Fruit fly (Drosophila melanogaster) whole organism, embryonic: ENCODE data around the gene CG32074.
A peak's percentile ranks its signal among the peaks of the same experiment; 100 is the strongest.

Experiments
- CG10462 ChIP-seq: fragments of 200-800 bp; sonication (Bioruptor generic); optimal IDR thresholded peaks from 2 replicates; lab custom pipeline; 2016; ENCODE audit warnings: missing biosample characterization, missing genetic modification characterization
- CG11085 ChIP-seq: fragments of 200-800 bp; sonication (Bioruptor generic); IDR thresholded peaks from 2 replicates; pipeline ENCODE4 v1.3.6; 2022; ENCODE audit warnings: missing biosample characterization, missing genetic modification characterization
- CG11696 ChIP-seq: fragments of 200-800 bp; sonication (Bioruptor generic); IDR thresholded peaks from 2 replicates; pipeline ENCODE4 v1.3.6; 2022; ENCODE audit warnings: missing biosample characterization, missing genetic modification characterization
- CG12391 ChIP-seq: fragments of 200-800 bp; sonication (Bioruptor generic); optimal IDR thresholded peaks from 3 replicates; lab custom pipeline; 2018; ENCODE audit warnings: missing biosample characterization, mild to moderate bottlenecking, missing genetic modification characterization, moderate library complexity
- CG12659 ChIP-seq: fragments of 200-800 bp; sonication (Bioruptor generic); optimal IDR thresholded peaks from 3 replicates; lab custom pipeline; 2017; ENCODE audit warnings: mild to moderate bottlenecking, missing biosample characterization, missing genetic modification reagents, missing genetic modification characterization
- CG13775 ChIP-seq: fragments of 200-800 bp; sonication (Bioruptor generic); optimal IDR thresholded peaks from 3 replicates; lab custom pipeline; 2017; ENCODE audit warnings: missing biosample characterization, mild to moderate bottlenecking, missing genetic modification characterization
- CG15269 ChIP-seq: fragments of 200-800 bp; sonication (Bioruptor generic); optimal IDR thresholded peaks from 2 replicates; lab custom pipeline; 2018; ENCODE audit warnings: missing biosample characterization, mild to moderate bottlenecking, missing genetic modification characterization, moderate library complexity
- CG17612 ChIP-seq: fragments of 200-800 bp; sonication (Bioruptor generic); IDR thresholded peaks from 2 replicates; pipeline ENCODE4 v1.3.6; 2022; ENCODE audit warnings: missing biosample characterization, missing genetic modification characterization
- CG2116 ChIP-seq: fragments of 200-800 bp; sonication (Bioruptor generic); optimal IDR thresholded peaks from 3 replicates; lab custom pipeline; 2018; ENCODE audit warnings: missing biosample characterization, mild to moderate bottlenecking, missing genetic modification characterization
- CG2875 ChIP-seq: fragments of 200-800 bp; sonication (Bioruptor generic); optimal IDR thresholded peaks from 2 replicates; lab custom pipeline; 2017; ENCODE audit warnings: missing biosample characterization, mild to moderate bottlenecking, missing genetic modification characterization, missing genetic modification reagents
- CG3163 ChIP-seq: fragments of 200-800 bp; sonication (Bioruptor generic); optimal IDR thresholded peaks from 3 replicates; lab custom pipeline; 2016; ENCODE audit warnings: missing biosample characterization, missing genetic modification characterization
- CG32532 ChIP-seq: fragments of 200-800 bp; sonication (Bioruptor generic); IDR thresholded peaks from 2 replicates; pipeline ENCODE4 v1.3.6; 2022; ENCODE audit warnings: missing biosample characterization, missing genetic modification characterization
- CG3726 ChIP-seq: fragments of 200-800 bp; sonication (Bioruptor generic); IDR thresholded peaks from 3 replicates; pipeline ENCODE4, ENCODE4 v1.3.6; 2022; ENCODE audit warnings: missing biosample characterization, missing genetic modification characterization
- CG6689 ChIP-seq: fragments of 200-800 bp; sonication (Bioruptor generic); IDR thresholded peaks from 2 replicates; pipeline ENCODE4 v1.3.6; 2022; ENCODE audit warnings: missing biosample characterization, missing genetic modification characterization
- CG8765 ChIP-seq: fragments of 200-800 bp; sonication (Bioruptor generic); IDR thresholded peaks from 2 replicates; pipeline ENCODE4 v1.3.6; 2022; ENCODE audit warnings: missing biosample characterization, missing genetic modification characterization
- CkIIα-i1 ChIP-seq: fragments of 200-800 bp; sonication (Bioruptor generic); IDR thresholded peaks from 2 replicates; pipeline ENCODE4 v1.3.6; 2022; ENCODE audit warnings: missing biosample characterization, missing genetic modification characterization
- Dip3 ChIP-seq: fragments of 200-800 bp; sonication (Bioruptor generic); optimal IDR thresholded peaks from 3 replicates; lab custom pipeline; 2016; ENCODE audit warnings: missing biosample characterization, missing genetic modification characterization
- Fer1 ChIP-seq: fragments of 200-800 bp; sonication (Bioruptor generic); optimal IDR thresholded peaks from 2 replicates; lab custom pipeline; 2017; ENCODE audit warnings: missing biosample characterization, mild to moderate bottlenecking, missing genetic modification characterization
- Hmx ChIP-seq: fragments of 200-800 bp; sonication (Bioruptor generic); optimal IDR thresholded peaks from 2 replicates; lab custom pipeline; 2016; ENCODE audit warnings: missing biosample characterization, missing genetic modification characterization
- Hr51 ChIP-seq, 2 experiments: fragments of 200-800 bp; sonication (Bioruptor generic); optimal IDR thresholded peaks; 2 replicates in 1 of 2; 3 replicates in 1 of 2; lab custom pipeline; 2016 to 2018; ENCODE audit warnings: missing biosample characterization in 2 of 2, missing genetic modification characterization in 2 of 2, mild to moderate bottlenecking in 1 of 2, moderate library complexity in 1 of 2
- Lim3 ChIP-seq: fragments of 200-800 bp; sonication (Bioruptor generic); IDR thresholded peaks from 2 replicates; pipeline ENCODE4 v1.3.6; 2022; ENCODE audit warnings: missing biosample characterization, missing genetic modification characterization
- MESR4 ChIP-seq: fragments of 200-800 bp; sonication (Bioruptor generic); optimal IDR thresholded peaks from 2 replicates; lab custom pipeline; 2018; ENCODE audit warnings: missing biosample characterization, mild to moderate bottlenecking, missing genetic modification characterization, moderate library complexity
- Mrtf ChIP-seq: fragments of 200-800 bp; sonication (Bioruptor generic); IDR thresholded peaks from 3 replicates; pipeline ENCODE4 v1.3.6; 2022; ENCODE audit warnings: missing biosample characterization, missing genetic modification characterization
- Nf-YA ChIP-seq: fragments of 200-800 bp; sonication (Bioruptor generic); IDR thresholded peaks from 2 replicates; pipeline ENCODE4 v1.3.6; 2022; ENCODE audit warnings: missing biosample characterization, missing genetic modification characterization
- Nf-YB ChIP-seq: fragments of 200-800 bp; sonication (Bioruptor generic); optimal IDR thresholded peaks from 3 replicates; lab custom pipeline; 2019; ENCODE audit warnings: missing biosample characterization, mild to moderate bottlenecking, missing genetic modification characterization, moderate library complexity
- Opbp ChIP-seq: fragments of 200-800 bp; sonication (Bioruptor generic); IDR thresholded peaks from 3 replicates; pipeline ENCODE4 v1.3.6; 2022; ENCODE audit warnings: missing biosample characterization, missing genetic modification characterization; ENCODE audit not compliant: partially characterized antibody
- PHDP ChIP-seq: fragments of 200-800 bp; sonication (Bioruptor generic); optimal IDR thresholded peaks from 3 replicates; lab custom pipeline; 2018; ENCODE audit warnings: missing biosample characterization, mild to moderate bottlenecking, missing genetic modification characterization, moderate library complexity
- Ssrp ChIP-seq: fragments of 200-800 bp; sonication (Bioruptor generic); optimal IDR thresholded peaks from 2 replicates; lab custom pipeline; 2018; ENCODE audit warnings: missing biosample characterization, mild to moderate bottlenecking, missing genetic modification characterization, moderate library complexity
- abd-A ChIP-seq: fragments of 200-800 bp; sonication (Bioruptor generic); optimal IDR thresholded peaks from 3 replicates; lab custom pipeline; 2019; ENCODE audit warnings: missing biosample characterization, mild to moderate bottlenecking, missing genetic modification characterization, moderate library complexity
- az2 ChIP-seq: fragments of 200-800 bp; sonication (Bioruptor generic); optimal IDR thresholded peaks from 3 replicates; lab custom pipeline; 2016; ENCODE audit warnings: missing biosample characterization, missing genetic modification characterization
- bsh ChIP-seq, 2 experiments: fragments of 200-800 bp; sonication (Bioruptor generic); optimal IDR thresholded peaks; 2 replicates each; lab custom pipeline; 2017 to 2018; ENCODE audit warnings: mild to moderate bottlenecking in 2 of 2, missing biosample characterization in 2 of 2, missing genetic modification characterization in 2 of 2, moderate library complexity in 1 of 2
- caup ChIP-seq: fragments of 200-800 bp; sonication (Bioruptor generic); optimal IDR thresholded peaks from 3 replicates; lab custom pipeline; 2017; ENCODE audit warnings: missing biosample characterization, mild to moderate bottlenecking, missing genetic modification characterization, moderate library complexity; ENCODE audit not compliant: severe bottlenecking
- chn ChIP-seq: fragments of 200-800 bp; sonication (Bioruptor generic); optimal IDR thresholded peaks from 2 replicates; lab custom pipeline; 2016; ENCODE audit warnings: missing biosample characterization, missing genetic modification characterization
- corto ChIP-seq: fragments of 200-800 bp; sonication (Bioruptor generic); optimal IDR thresholded peaks from 2 replicates; lab custom pipeline; 2016; ENCODE audit warnings: missing biosample characterization, mild to moderate bottlenecking, missing genetic modification characterization, moderate library complexity
- danr ChIP-seq: fragments of 200-800 bp; sonication (Bioruptor generic); IDR thresholded peaks from 2 replicates; pipeline ENCODE4 v1.3.6; 2022; ENCODE audit warnings: missing biosample characterization, missing genetic modification characterization
- dimm ChIP-seq: fragments of 200-800 bp; sonication (Bioruptor generic); IDR thresholded peaks from 2 replicates; pipeline ENCODE4 v1.3.6; 2022; ENCODE audit warnings: missing biosample characterization, missing genetic modification characterization
- dm ChIP-seq: fragments of 200-800 bp; sonication (Bioruptor generic); optimal IDR thresholded peaks from 3 replicates; lab custom pipeline; 2016; ENCODE audit warnings: missing biosample characterization, missing genetic modification characterization
- esg ChIP-seq: fragments of 200-800 bp; sonication (Bioruptor generic); conservative IDR thresholded peaks from 2 replicates; pipeline ENCODE4 v1.3.6; 2022; ENCODE audit warnings: missing biosample characterization, missing genetic modification characterization
- fd102C ChIP-seq: fragments of 200-800 bp; sonication (Bioruptor generic); optimal IDR thresholded peaks from 2 replicates; lab custom pipeline; 2018; ENCODE audit warnings: missing biosample characterization, mild to moderate bottlenecking, missing genetic modification characterization, moderate library complexity
- gcm ChIP-seq: fragments of 200-800 bp; sonication (Bioruptor generic); optimal IDR thresholded peaks from 2 replicates; lab custom pipeline; 2019; ENCODE audit warnings: missing biosample characterization, mild to moderate bottlenecking, missing genetic modification characterization, moderate library complexity
- gem ChIP-seq: fragments of 200-800 bp; sonication (Bioruptor generic); optimal IDR thresholded peaks from 2 replicates; lab custom pipeline; 2019; ENCODE audit warnings: missing biosample characterization, mild to moderate bottlenecking, missing genetic modification characterization, moderate library complexity
- gsb-n ChIP-seq: fragments of 200-800 bp; sonication (Bioruptor generic); optimal IDR thresholded peaks from 3 replicates; lab custom pipeline; 2018; ENCODE audit warnings: missing biosample characterization, mild to moderate bottlenecking, missing genetic modification characterization
- lilli ChIP-seq: fragments of 200-800 bp; sonication (Bioruptor generic); optimal IDR thresholded peaks from 3 replicates; lab custom pipeline; 2016; ENCODE audit warnings: missing biosample characterization, missing genetic modification characterization
- p53 ChIP-seq: fragments of 200-800 bp; sonication (Bioruptor generic); optimal IDR thresholded peaks from 2 replicates; lab custom pipeline; 2016; ENCODE audit warnings: missing biosample characterization, missing genetic modification characterization
- pros ChIP-seq: fragments of 200-800 bp; sonication (Bioruptor generic); optimal IDR thresholded peaks from 3 replicates; lab custom pipeline; 2019; ENCODE audit warnings: missing biosample characterization, mild to moderate bottlenecking, missing genetic modification characterization, moderate library complexity
- ro ChIP-seq: fragments of 200-800 bp; sonication (Bioruptor generic); IDR thresholded peaks from 2 replicates; pipeline ENCODE4 v1.3.6; 2022; ENCODE audit warnings: missing biosample characterization, missing genetic modification characterization
- sima ChIP-seq: fragments of 200-800 bp; sonication (Bioruptor generic); optimal IDR thresholded peaks from 2 replicates; lab custom pipeline; 2016; ENCODE audit warnings: missing biosample characterization, missing genetic modification characterization
- so ChIP-seq: fragments of 200-800 bp; sonication (Bioruptor generic); IDR thresholded peaks from 3 replicates; pipeline ENCODE4 v1.3.6; 2022; ENCODE audit warnings: missing biosample characterization, missing genetic modification characterization
- sob ChIP-seq: fragments of 200-800 bp; sonication (Bioruptor generic); IDR thresholded peaks from 2 replicates; pipeline ENCODE4 v1.3.6; 2022; ENCODE audit warnings: missing biosample characterization, missing genetic modification characterization
- vfl ChIP-seq: fragments of 200-800 bp; sonication (Bioruptor generic); optimal IDR thresholded peaks from 2 replicates; lab custom pipeline; 2016; ENCODE audit warnings: missing biosample characterization, missing genetic modification characterization

The CG32074 gene

DNA sequence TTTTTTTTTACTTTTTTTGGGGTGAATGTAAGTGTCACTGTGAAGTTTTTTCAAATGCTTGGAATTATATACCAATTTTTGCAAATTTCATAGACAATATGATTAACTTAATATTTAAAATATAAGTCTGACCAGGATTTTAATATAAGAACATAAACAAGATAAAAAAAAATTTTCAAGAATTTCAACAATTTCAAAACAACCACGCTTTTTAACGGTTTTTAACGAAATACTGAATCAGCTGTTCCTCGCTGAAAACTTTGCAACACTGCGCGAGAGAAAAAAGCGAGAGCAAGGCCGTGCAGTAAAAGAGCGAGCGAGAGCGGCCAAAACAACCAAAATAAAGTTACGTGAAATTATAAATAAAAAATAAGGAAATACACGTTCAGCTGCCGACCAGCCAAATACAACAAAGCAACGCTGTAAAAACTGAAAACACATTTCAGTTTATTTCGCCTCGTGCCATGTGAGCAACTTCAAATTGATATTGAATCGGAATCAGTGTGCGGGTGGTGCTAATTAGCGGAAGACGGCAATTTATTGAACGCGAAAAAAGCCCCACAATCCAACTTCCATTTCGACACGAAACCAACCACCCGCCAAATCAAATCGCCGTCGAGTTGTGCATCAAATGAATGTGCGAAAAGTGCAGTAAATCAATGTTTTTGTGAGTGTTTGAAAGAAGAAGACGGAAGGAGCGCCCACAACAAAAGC, 35.8 kb downstream of the CG32074 start, which contains the start of the genes CG46439, Iyd and CG33947 (continued):
- TF ChIP-seq CkIIα-i1 (no peak), lilli (GFP tag; lab: Kevin White, UChicago) (no peak), danr (no peak), vfl (GFP tag; lab: Kevin White, UChicago) (no peak), fd102C (GFP tag; lab: Kevin White, UChicago) (no peak), Opbp (no peak), Lim3 (GFP tag; lab: Robert Waterston, UW) (no peak), Nf-YA (GFP tag; lab: Robert Waterston, UW) (no peak), Dip3 (GFP tag; lab: Kevin White, UChicago) (no peak), Hr51 (GFP tag; optimal IDR thresholded peaks at IDR 0.05; lab: Kevin White, UChicago) (peak in 1 of 2 experiments; percentile 12), CG2116 (GFP tag; lab: Kevin White, UChicago) (peak; percentile 37), CG11696 (no peak), Mrtf (GFP tag; lab: Robert Waterston, UW) (no peak), dm (GFP tag; lab: Kevin White, UChicago) (no peak), CG2875 (GFP tag; lab: Kevin White, UChicago) (no peak), dimm (GFP tag; lab: Robert Waterston, UW) (no peak), CG11085 (GFP tag; lab: Robert Waterston, UW) (no peak), sob (GFP tag; lab: Robert Waterston, UW) (no peak), corto (peak; percentile 16), CG13775 (no peak), Nf-YB (GFP tag; lab: Kevin White, UChicago) (no peak), CG3726 (GFP tag; lab: Robert Waterston, UW) (no peak), Fer1 (GFP tag; lab: Kevin White, UChicago) (peak; percentile 70), esg (GFP tag; lab: Robert Waterston, UW) (no peak), CG15269 (peak; percentile 32), sima (GFP tag; lab: Kevin White, UChicago) (no peak), gsb-n (tag; lab: Kevin White, UChicago) (no peak), CG6689 (GFP tag; lab: Robert Waterston, UW) (peak; percentile 24; the same call in 1 of the 2 replicates), ro (no peak), az2 (GFP tag; lab: Kevin White, UChicago) (no peak), CG12391 (tag; lab: Kevin White, UChicago) (no peak), PHDP (tag; lab: Kevin White, UChicago) (peak; percentile 12), p53 (GFP tag; lab: Kevin White, UChicago) (no peak), CG17612 (GFP tag; lab: Robert Waterston, UW) (no peak), Hmx (GFP tag; lab: Kevin White, UChicago) (no peak), CG10462 (GFP tag; lab: Kevin White, UChicago) (no peak), pros (peak; percentile 37), gcm (GFP tag; lab: Kevin White, UChicago) (peak; percentile 54), CG32532 (peak; percentile 42; the same call in 1 of the 2 replicates), CG8765 (no peak), caup (no peak), CG12659 (GFP tag; lab: Kevin White, UChicago) (peak; percentile 46), MESR4 (GFP tag; lab: Kevin White, UChicago) (peak; percentile 37), gem (tag; lab: Kevin White, UChicago) (peak; percentile 5), abd-A (tag; lab: Kevin White, UChicago) (peak; percentile 38), chn (GFP tag; lab: Kevin White, UChicago) (peak; percentile 4), Ssrp (tag; lab: Kevin White, UChicago) (no peak), CG3163 (GFP tag; lab: Kevin White, UChicago) (no peak), so (peak; percentile 40; the same call in 1 of the 3 replicates), bsh (GFP tag; optimal IDR thresholded peaks at IDR 0.05; lab: Kevin White, UChicago) (peak in 1 of 2 experiments; percentile 77)
